Fruit fly (Drosophila melanogaster): ENCODE results near the gene BigH1.

DNA sequence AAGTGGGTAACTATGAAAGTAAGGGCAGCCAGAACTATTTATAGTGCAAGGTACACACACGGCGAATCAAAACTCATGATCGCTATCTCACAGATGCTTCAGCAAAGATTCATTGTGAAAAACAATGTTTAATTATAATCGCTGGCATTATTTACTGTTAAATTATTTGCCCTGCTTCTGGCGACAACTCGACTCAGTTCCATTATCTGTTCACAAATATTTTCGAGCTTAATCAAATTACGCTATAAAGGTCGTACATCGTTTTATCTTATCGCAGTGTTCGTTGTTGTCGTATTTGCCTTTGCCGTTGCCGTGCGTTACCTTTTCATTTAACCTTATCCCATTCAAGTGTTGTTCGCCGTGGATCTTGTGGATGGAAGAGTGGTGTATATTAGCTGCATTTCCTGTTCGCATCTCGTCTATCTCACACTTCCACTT is 45.7 kb downstream of the BigH1 start:
- TF ChIP-seq psq (optimal IDR thresholded peaks at IDR 0.05): no peak
- TF ChIP-seq ttk (optimal IDR thresholded peaks at IDR 0.05): no peak
- TF ChIP-seq insv (optimal IDR thresholded peaks at IDR 0.05): no peak

Data from Kc167 (cell line).